Worm (Caenorhabditis elegans): ENCODE results near the gene R05D3.12.

The R05D3.12 gene

ce11 chrIII:8355462-8355815 lies 25.3 kb upstream of the R05D3.12 start:
- TF ChIP-seq tra-4 (tag; optimal IDR thresholded peaks at IDR 0.05) (no peak), aly-1 (tag; optimal IDR thresholded peaks at IDR 0.05) (no peak), tbx-37 (GFP tag; conservative IDR thresholded peaks at IDR 0.05) (no peak)

- TF ChIP-seq aly-1 (tag; optimal IDR thresholded peaks at IDR 0.05) (peak; percentile 72), hmbx-1 (tag; optimal IDR thresholded peaks at IDR 0.05) (no peak), ceh-13 (GFP tag; optimal IDR thresholded peaks at IDR 0.05) (no peak), F13C5.2 (tag; optimal IDR thresholded peaks at IDR 0.05) (peak; percentile 49), hmg-4 (GFP tag; optimal IDR thresholded peaks at IDR 0.05) (peak; percentile 78)
Measured at ce11 chrIII:8356407-8356881, 24.3 kb upstream of the R05D3.12 start.

- TF ChIP-seq tbx-37 (GFP tag; conservative IDR thresholded peaks at IDR 0.05) (no peak), hmbx-1 (tag; optimal IDR thresholded peaks at IDR 0.05) (no peak), hnd-1 (tag; optimal IDR thresholded peaks at IDR 0.05) (no peak), F13C5.2 (tag; optimal IDR thresholded peaks at IDR 0.05) (no peak), ama-1 (optimal IDR thresholded peaks at IDR 0.05) (no peak), ets-7 (tag; optimal IDR thresholded peaks at IDR 0.05) (no peak), B0310.2 (tag; optimal IDR thresholded peaks at IDR 0.05) (no peak), tbx-11 (GFP tag; IDR thresholded peaks at IDR 0.05) (no peak), ceh-36 (tag; optimal IDR thresholded peaks at IDR 0.05) (no peak), hmg-4 (GFP tag; optimal IDR thresholded peaks at IDR 0.05) (no peak), scrt-1 (GFP tag; IDR thresholded peaks at IDR 0.05) (no peak), sea-1 (GFP tag; conservative IDR thresholded peaks at IDR 0.05) (no peak), flt-1 (GFP tag; IDR thresholded peaks at IDR 0.05) (no peak), ceh-13 (GFP tag; optimal IDR thresholded peaks at IDR 0.05) (no peak), tra-4 (tag; optimal IDR thresholded peaks at IDR 0.05) (no peak), pes-1 (GFP tag; IDR thresholded peaks at IDR 0.05) (no peak), aly-1 (tag; optimal IDR thresholded peaks at IDR 0.05) (no peak)
Measured at ce11 chrIII:8358213-8358672, 22.5 kb upstream of the R05D3.12 start, which contains the start of the genes R05D3.8 and rfp-1. Gene R05D3.8 (minus strand): TSS chrIII:8358327. Gene rfp-1 (plus strand): TSS chrIII:8358622.

- TF ChIP-seq hmbx-1 (tag; optimal IDR thresholded peaks at IDR 0.05) (no peak), B0310.2 (tag; optimal IDR thresholded peaks at IDR 0.05) (no peak), sea-1 (GFP tag; conservative IDR thresholded peaks at IDR 0.05) (no peak), tbx-37 (GFP tag; conservative IDR thresholded peaks at IDR 0.05) (no peak), hmg-4 (GFP tag; optimal IDR thresholded peaks at IDR 0.05) (no peak), ceh-13 (GFP tag; optimal IDR thresholded peaks at IDR 0.05) (no peak), hnd-1 (tag; optimal IDR thresholded peaks at IDR 0.05) (no peak), pes-1 (GFP tag; IDR thresholded peaks at IDR 0.05) (no peak), flt-1 (GFP tag; IDR thresholded peaks at IDR 0.05) (no peak), aly-1 (tag; optimal IDR thresholded peaks at IDR 0.05) (no peak), tra-4 (tag; optimal IDR thresholded peaks at IDR 0.05) (no peak), tbx-11 (GFP tag; IDR thresholded peaks at IDR 0.05) (no peak), ets-7 (tag; optimal IDR thresholded peaks at IDR 0.05) (no peak), F13C5.2 (tag; optimal IDR thresholded peaks at IDR 0.05) (no peak), ama-1 (optimal IDR thresholded peaks at IDR 0.05) (no peak), scrt-1 (GFP tag; IDR thresholded peaks at IDR 0.05) (no peak), ceh-36 (tag; optimal IDR thresholded peaks at IDR 0.05) (no peak)
Measured at ce11 chrIII:8363253-8364061, 17.3 kb upstream of the R05D3.12 start, which contains the start of gene R05D3.3. Gene R05D3.3 (plus strand): TSS chrIII:8364011.

ce11 chrIII:8368619-8369018 lies 12.1 kb upstream of the R05D3.12 start, which contains the start of gene R05D3.9:
Gene R05D3.9 (minus strand): TSS chrIII:8368719.
- TF ChIP-seq tbx-37 (GFP tag; conservative IDR thresholded peaks at IDR 0.05) (no peak), hnd-1 (tag; optimal IDR thresholded peaks at IDR 0.05) (no peak), hmbx-1 (tag; optimal IDR thresholded peaks at IDR 0.05) (no peak), aly-1 (tag; optimal IDR thresholded peaks at IDR 0.05) (no peak), ceh-13 (GFP tag; optimal IDR thresholded peaks at IDR 0.05) (no peak), sea-1 (GFP tag; conservative IDR thresholded peaks at IDR 0.05) (no peak), tra-4 (tag; optimal IDR thresholded peaks at IDR 0.05) (no peak), F13C5.2 (tag; optimal IDR thresholded peaks at IDR 0.05) (no peak), flt-1 (GFP tag; IDR thresholded peaks at IDR 0.05) (no peak), scrt-1 (GFP tag; IDR thresholded peaks at IDR 0.05) (no peak), B0310.2 (tag; optimal IDR thresholded peaks at IDR 0.05) (no peak)

- TF ChIP-seq tra-4 (tag; optimal IDR thresholded peaks at IDR 0.05) (no peak), ets-7 (tag; optimal IDR thresholded peaks at IDR 0.05) (no peak), hmbx-1 (tag; optimal IDR thresholded peaks at IDR 0.05) (no peak), B0310.2 (tag; optimal IDR thresholded peaks at IDR 0.05) (no peak), flt-1 (GFP tag; IDR thresholded peaks at IDR 0.05) (no peak)
Measured at ce11 chrIII:8369172-8369571, 11.6 kb upstream of the R05D3.12 start.

- TF ChIP-seq sea-1 (GFP tag; conservative IDR thresholded peaks at IDR 0.05), result no peak
- TF ChIP-seq flt-1 (GFP tag; IDR thresholded peaks at IDR 0.05), result no peak
- no peak for TF ChIP-seq hmg-4 (GFP tag; optimal IDR thresholded peaks at IDR 0.05)
Measured at ce11 chrIII:8370188-8370587, 10.6 kb upstream of the R05D3.12 start.

ce11 chrIII:8370846-8371257 lies 9.9 kb upstream of the R05D3.12 start:
- TF ChIP-seq ceh-36 (tag; optimal IDR thresholded peaks at IDR 0.05) (no peak), aly-1 (tag; optimal IDR thresholded peaks at IDR 0.05) (no peak), F13C5.2 (tag; optimal IDR thresholded peaks at IDR 0.05) (no peak), flt-1 (GFP tag; IDR thresholded peaks at IDR 0.05) (no peak), pes-1 (GFP tag; IDR thresholded peaks at IDR 0.05) (no peak), hmg-4 (GFP tag; optimal IDR thresholded peaks at IDR 0.05) (no peak), hnd-1 (tag; optimal IDR thresholded peaks at IDR 0.05) (no peak), hmbx-1 (tag; optimal IDR thresholded peaks at IDR 0.05) (no peak)

Data from whole organism, early embryonic.